Fruit fly (Drosophila melanogaster) whole organism, embryonic: ENCODE results near the gene CG5399.

ENCODE experiments used
- Abd-B ChIP-seq: fragments of 200-800 bp; sonication (Bioruptor generic); optimal IDR thresholded peaks from 2 replicates; lab custom pipeline; 2018; ENCODE audit warnings: missing biosample characterization, mild to moderate bottlenecking, missing genetic modification characterization, moderate library complexity
- Bdp1 ChIP-seq: fragments of 200-800 bp; sonication (Bioruptor generic); optimal IDR thresholded peaks from 3 replicates; lab custom pipeline; 2016; ENCODE audit warnings: missing biosample characterization, missing genetic modification characterization
- Bteb2 ChIP-seq: fragments of 200-800 bp; sonication (Bioruptor generic); optimal IDR thresholded peaks from 2 replicates; lab custom pipeline; 2016; ENCODE audit warnings: missing biosample characterization, missing genetic modification characterization
- CG10147 ChIP-seq: fragments of 200-800 bp; sonication (Bioruptor generic); optimal IDR thresholded peaks from 2 replicates; lab custom pipeline; 2019; ENCODE audit warnings: missing biosample characterization, mild to moderate bottlenecking, missing genetic modification characterization, moderate library complexity
- CG10654 ChIP-seq: fragments of 200-800 bp; sonication (Bioruptor generic); optimal IDR thresholded peaks from 2 replicates; lab custom pipeline; 2016; ENCODE audit warnings: missing biosample characterization, missing genetic modification characterization
- CG12236 ChIP-seq: fragments of 200-800 bp; sonication (Bioruptor generic); optimal IDR thresholded peaks from 2 replicates; lab custom pipeline; 2016; ENCODE audit warnings: missing biosample characterization, missing genetic modification characterization
- CG12391 ChIP-seq: fragments of 200-800 bp; sonication (Bioruptor generic); optimal IDR thresholded peaks from 3 replicates; lab custom pipeline; 2018; ENCODE audit warnings: missing biosample characterization, mild to moderate bottlenecking, missing genetic modification characterization, moderate library complexity
- CG13296 ChIP-seq: fragments of 200-800 bp; sonication (Bioruptor generic); optimal IDR thresholded peaks from 3 replicates; lab custom pipeline; 2018; ENCODE audit warnings: missing biosample characterization, mild to moderate bottlenecking, missing genetic modification characterization
- CG14710 ChIP-seq: fragments of 200-800 bp; sonication (Bioruptor generic); optimal IDR thresholded peaks from 3 replicates; lab custom pipeline; 2019; ENCODE audit warnings: missing biosample characterization, mild to moderate bottlenecking, missing genetic modification characterization, moderate library complexity
- CG15601 ChIP-seq: fragments of 200-800 bp; sonication (Bioruptor generic); optimal IDR thresholded peaks from 3 replicates; lab custom pipeline; 2019; ENCODE audit warnings: missing biosample characterization, mild to moderate bottlenecking, missing genetic modification characterization, moderate library complexity
- CG16815 ChIP-seq: fragments of 200-800 bp; sonication (Bioruptor generic); optimal IDR thresholded peaks from 3 replicates; lab custom pipeline; 2017; ENCODE audit warnings: missing biosample characterization, mild to moderate bottlenecking, missing genetic modification characterization
- CG2712 ChIP-seq: fragments of 200-800 bp; optimal IDR thresholded peaks from 3 replicates; lab custom pipeline; 2019; ENCODE audit warnings: missing biosample characterization, mild to moderate bottlenecking, missing genetic modification characterization, moderate library complexity
- CG30403 ChIP-seq: fragments of 200-800 bp; sonication (Bioruptor generic); optimal IDR thresholded peaks from 3 replicates; lab custom pipeline; 2016; ENCODE audit warnings: missing biosample characterization, missing genetic modification characterization
- CG31441 ChIP-seq: fragments of 200-800 bp; sonication (Bioruptor generic); IDR thresholded peaks from 2 replicates; pipeline ENCODE4 v1.3.6; 2022; ENCODE audit warnings: missing biosample characterization, missing genetic modification characterization
- CG7786 ChIP-seq: fragments of 200-800 bp; sonication (Bioruptor generic); optimal IDR thresholded peaks from 2 replicates; lab custom pipeline; 2016; ENCODE audit warnings: missing biosample characterization, missing genetic modification characterization
- CG8478 ChIP-seq: fragments of >200 bp; optimal IDR thresholded peaks from 2 replicates; lab custom pipeline; 2018
- CHES-1-like ChIP-seq: fragments of 200-800 bp; sonication (Bioruptor generic); optimal IDR thresholded peaks from 2 replicates; lab custom pipeline; 2016; ENCODE audit warnings: missing biosample characterization, missing genetic modification characterization
- CkIIα-i1 ChIP-seq: fragments of 200-800 bp; sonication (Bioruptor generic); IDR thresholded peaks from 2 replicates; pipeline ENCODE4 v1.3.6; 2022; ENCODE audit warnings: missing biosample characterization, missing genetic modification characterization
- Drgx ChIP-seq: fragments of 200-800 bp; sonication (Bioruptor generic); IDR thresholded peaks from 2 replicates; pipeline ENCODE4 v1.3.6; 2022; ENCODE audit warnings: missing biosample characterization, missing genetic modification characterization
- Fer1 ChIP-seq: fragments of 200-800 bp; sonication (Bioruptor generic); optimal IDR thresholded peaks from 2 replicates; lab custom pipeline; 2017; ENCODE audit warnings: missing biosample characterization, mild to moderate bottlenecking, missing genetic modification characterization
- H15 ChIP-seq: fragments of 200-800 bp; sonication (Bioruptor generic); IDR thresholded peaks from 3 replicates; pipeline ENCODE4 v1.3.6; 2022; ENCODE audit warnings: missing biosample characterization, missing genetic modification characterization
- Hmx ChIP-seq: fragments of 200-800 bp; sonication (Bioruptor generic); optimal IDR thresholded peaks from 2 replicates; lab custom pipeline; 2016; ENCODE audit warnings: missing biosample characterization, missing genetic modification characterization
- Lim3 ChIP-seq: fragments of 200-800 bp; sonication (Bioruptor generic); IDR thresholded peaks from 2 replicates; pipeline ENCODE4 v1.3.6; 2022; ENCODE audit warnings: missing biosample characterization, missing genetic modification characterization
- MTF-1 ChIP-seq: fragments of 200-800 bp; sonication (Bioruptor generic); optimal IDR thresholded peaks from 2 replicates; lab custom pipeline; 2018; ENCODE audit warnings: missing biosample characterization, mild to moderate bottlenecking, missing genetic modification characterization, borderline replicate concordance
- Oaz ChIP-seq: fragments of 200-800 bp; sonication (Bioruptor generic); IDR thresholded peaks from 2 replicates; pipeline ENCODE4 v1.3.6; 2022; ENCODE audit warnings: missing biosample characterization, missing genetic modification characterization
- PHDP ChIP-seq: fragments of 200-800 bp; sonication (Bioruptor generic); optimal IDR thresholded peaks from 3 replicates; lab custom pipeline; 2018; ENCODE audit warnings: missing biosample characterization, mild to moderate bottlenecking, missing genetic modification characterization, moderate library complexity
- Scr ChIP-seq: fragments of 200-800 bp; sonication (Bioruptor generic); IDR thresholded peaks from 2 replicates; pipeline ENCODE4 v1.3.6; 2022; ENCODE audit warnings: missing biosample characterization, missing genetic modification characterization; ENCODE audit not compliant: partially characterized antibody
- Trl ChIP-seq, 3 experiments: fragments of >200 bp in 2 of 3; fragments of 200-800 bp in 1 of 3; sonication (Bioruptor generic) in 1 of 3; optimal IDR thresholded peaks; 2 replicates in 1 of 3; 3 replicates in 2 of 3; lab custom pipeline; 2016 to 2017; ENCODE audit warnings: missing biosample characterization in 1 of 3, missing genetic modification characterization in 1 of 3
- amos ChIP-seq: fragments of 200-800 bp; sonication (Bioruptor generic); IDR thresholded peaks from 2 replicates; pipeline ENCODE4 v1.3.6; 2022; ENCODE audit warnings: missing biosample characterization, missing genetic modification characterization; ENCODE audit not compliant: partially characterized antibody
- bowl ChIP-seq: fragments of 200-800 bp; sonication (Bioruptor generic); IDR thresholded peaks from 2 replicates; pipeline ENCODE4 v1.3.6; 2022; ENCODE audit warnings: missing biosample characterization, missing genetic modification characterization
- ci ChIP-seq: fragments of 200-800 bp; sonication (Bioruptor generic); IDR thresholded peaks from 3 replicates; pipeline ENCODE4 v1.3.6; 2022; ENCODE audit warnings: missing biosample characterization, missing genetic modification characterization
- crol ChIP-seq: fragments of 200-800 bp; sonication (Bioruptor generic); IDR thresholded peaks from 2 replicates; pipeline ENCODE4 v1.3.6; 2022; ENCODE audit warnings: missing biosample characterization, missing genetic modification characterization
- en ChIP-seq: fragments of 200-800 bp; sonication (Bioruptor generic); optimal IDR thresholded peaks from 2 replicates; lab custom pipeline; 2016; ENCODE audit warnings: missing biosample characterization, missing genetic modification characterization
- exex ChIP-seq: fragments of 200-800 bp; sonication (Bioruptor generic); optimal IDR thresholded peaks from 4 replicates; lab custom pipeline; 2018; ENCODE audit warnings: missing biosample characterization, mild to moderate bottlenecking, missing genetic modification characterization, moderate library complexity
- eyg ChIP-seq: fragments of 200-800 bp; sonication (Bioruptor generic); optimal IDR thresholded peaks from 3 replicates; lab custom pipeline; 2016; ENCODE audit warnings: missing biosample characterization, missing genetic modification characterization
- gfzf ChIP-seq: fragments of 200-800 bp; sonication (Bioruptor generic); optimal IDR thresholded peaks from 2 replicates; lab custom pipeline; 2016; ENCODE audit warnings: missing biosample characterization, mild to moderate bottlenecking, missing genetic modification characterization, moderate library complexity
- maf-S ChIP-seq: fragments of 200-800 bp; sonication (Bioruptor generic); optimal IDR thresholded peaks from 2 replicates; lab custom pipeline; 2016; ENCODE audit warnings: missing biosample characterization, missing genetic modification characterization
- nmo ChIP-seq: fragments of 200-800 bp; sonication (Bioruptor generic); optimal IDR thresholded peaks from 2 replicates; lab custom pipeline; 2018; ENCODE audit warnings: missing biosample characterization, mild to moderate bottlenecking, missing genetic modification characterization, moderate library complexity
- pb ChIP-seq: fragments of 200-800 bp; sonication (Bioruptor generic); optimal IDR thresholded peaks from 3 replicates; lab custom pipeline; 2016; ENCODE audit warnings: missing biosample characterization, missing genetic modification characterization
- phol ChIP-seq: fragments of 200-800 bp; sonication (Bioruptor generic); optimal IDR thresholded peaks from 3 replicates; lab custom pipeline; 2018; ENCODE audit warnings: missing biosample characterization, mild to moderate bottlenecking, missing genetic modification characterization, moderate library complexity
- salm ChIP-seq: fragments of 200-800 bp; sonication (Bioruptor generic); optimal IDR thresholded peaks from 2 replicates; lab custom pipeline; 2018; ENCODE audit warnings: missing biosample characterization, mild to moderate bottlenecking, missing genetic modification characterization
- shn ChIP-seq: fragments of 200-800 bp; sonication (Bioruptor generic); optimal IDR thresholded peaks from 3 replicates; lab custom pipeline; 2016; ENCODE audit warnings: missing biosample characterization, missing genetic modification characterization
- sisA ChIP-seq: fragments of 200-800 bp; sonication (Bioruptor generic); IDR thresholded peaks from 2 replicates; pipeline ENCODE4 v1.3.6; 2022; ENCODE audit warnings: missing biosample characterization, missing genetic modification characterization
- sqz ChIP-seq: fragments of 200-800 bp; sonication (Bioruptor generic); optimal IDR thresholded peaks from 3 replicates; lab custom pipeline; 2018; ENCODE audit warnings: missing biosample characterization, mild to moderate bottlenecking, missing genetic modification characterization
- tio ChIP-seq: fragments of 200-800 bp; sonication (Bioruptor generic); optimal IDR thresholded peaks from 2 replicates; lab custom pipeline; 2017; ENCODE audit warnings: missing biosample characterization, missing genetic modification characterization, inconsistent platforms
- twi ChIP-seq: fragments of 200-800 bp; optimal IDR thresholded peaks from 2 replicates; lab custom pipeline; 2019; ENCODE audit warnings: missing biosample characterization, mild to moderate bottlenecking, missing genetic modification characterization, moderate library complexity
- tx ChIP-seq: fragments of 200-800 bp; sonication (Bioruptor generic); optimal IDR thresholded peaks from 2 replicates; lab custom pipeline; 2016; ENCODE audit warnings: missing biosample characterization, missing genetic modification characterization
- yki ChIP-seq: fragments of >200 bp; optimal IDR thresholded peaks from 3 replicates; lab custom pipeline; 2018
- zf30C ChIP-seq: fragments of 200-800 bp; sonication (Bioruptor generic); optimal IDR thresholded peaks from 3 replicates; lab custom pipeline; 2018; ENCODE audit warnings: missing biosample characterization, mild to moderate bottlenecking, missing genetic modification characterization
- zfh2 ChIP-seq: fragments of 200-800 bp; sonication (Bioruptor generic); optimal IDR thresholded peaks from 2 replicates; lab custom pipeline; 2016; ENCODE audit warnings: missing biosample characterization, missing genetic modification characterization

CG5399 gene

dm6 chr3R:15664321-15665172 is 30.5 kb upstream of the CG5399 start (continued):
- TF ChIP-seq maf-S (GFP tag; lab: Kevin White, UChicago) (no peak), Bdp1 (GFP tag; lab: Kevin White, UChicago) (no peak), CG2712 (tag; lab: Kevin White, UChicago) (peak; percentile 63), CG14710 (tag; lab: Kevin White, UChicago) (peak; percentile 39), CG8478 (lab: Kevin White, UChicago) (no peak), twi (tag; lab: Kevin White, UChicago) (no peak), shn (GFP tag; lab: Kevin White, UChicago) (no peak), Trl (optimal IDR thresholded peaks at IDR 0.05; lab: Kevin White, UChicago) (peak; percentile 93 to 99), Trl (GFP tag; optimal IDR thresholded peaks at IDR 0.05; lab: Kevin White, UChicago) (no peak), sisA (GFP tag; lab: Robert Waterston, UW) (no peak), MTF-1 (GFP tag; lab: Kevin White, UChicago) (no peak), phol (peak; percentile 33), CG13296 (GFP tag; lab: Kevin White, UChicago) (no peak), PHDP (peak; percentile 21), amos (GFP tag; lab: Robert Waterston, UW) (no peak), CG10654 (GFP tag; lab: Kevin White, UChicago) (no peak), H15 (GFP tag; lab: Robert Waterston, UW) (no peak), pb (GFP tag; lab: Kevin White, UChicago) (no peak), salm (tag; lab: Kevin White, UChicago) (no peak), Oaz (no peak), Bteb2 (GFP tag; lab: Kevin White, UChicago) (no peak), CkIIα-i1 (GFP tag; lab: Robert Waterston, UW) (no peak), ci (no peak), CG16815 (GFP tag; lab: Kevin White, UChicago) (no peak), gfzf (GFP tag; lab: Kevin White, UChicago) (no peak), en (GFP tag; lab: Kevin White, UChicago) (no peak), crol (no peak), Scr (GFP tag; lab: Robert Waterston, UW) (no peak), tx (GFP tag; lab: Kevin White, UChicago) (no peak), tio (GFP tag; lab: Kevin White, UChicago) (no peak), CG31441 (GFP tag; lab: Robert Waterston, UW) (peak; percentile 44; the same call in 1 of the 2 replicates), Abd-B (GFP tag; lab: Kevin White, UChicago) (no peak), CG12391 (tag; lab: Kevin White, UChicago) (peak; percentile 28), zfh2 (no peak), Fer1 (no peak), yki (lab: Kevin White, UChicago) (peak; percentile 88), zf30C (GFP tag; lab: Kevin White, UChicago) (peak; percentile 37), nmo (GFP tag; lab: Kevin White, UChicago) (peak; percentile 2), CG7786 (GFP tag; lab: Kevin White, UChicago) (no peak), Drgx (GFP tag; lab: Robert Waterston, UW) (no peak), Lim3 (GFP tag; lab: Robert Waterston, UW) (no peak), CG15601 (tag; lab: Kevin White, UChicago) (peak; percentile 35), Hmx (GFP tag; lab: Kevin White, UChicago) (no peak), CG10147 (GFP tag; lab: Kevin White, UChicago) (no peak), CHES-1-like (no peak), exex (tag; lab: Kevin White, UChicago) (no peak), CG12236 (GFP tag; lab: Kevin White, UChicago) (no peak), eyg (GFP tag; lab: Kevin White, UChicago) (no peak), CG30403 (GFP tag; lab: Kevin White, UChicago) (peak; percentile 10), sqz (GFP tag; lab: Kevin White, UChicago) (peak; percentile 16), bowl (GFP tag; lab: Robert Waterston, UW) (no peak)
